Worm (Caenorhabditis elegans): ENCODE data around the gene D1086.1.

The D1086.1 gene

DNA sequence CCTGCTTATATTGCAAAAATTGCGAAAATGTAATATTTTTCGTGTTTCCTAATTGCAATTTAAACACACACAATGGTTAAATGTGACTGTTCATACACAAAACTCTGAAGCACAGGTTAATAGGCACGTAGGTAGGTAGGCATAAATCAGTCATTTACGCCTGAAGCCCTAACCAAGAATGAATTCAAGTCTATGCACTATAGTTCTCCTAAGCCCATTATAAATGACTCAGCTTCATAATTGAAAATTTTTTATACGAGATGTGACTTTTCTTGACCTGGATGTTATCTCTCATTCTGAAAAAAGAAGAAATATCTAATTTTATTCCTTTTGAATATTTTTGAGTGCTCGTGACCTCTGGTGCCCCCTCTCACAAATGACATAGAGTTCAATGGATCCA is 43.2 kb downstream of the D1086.1 start:
- no peak for TF ChIP-seq nhr-10 (tag; optimal IDR thresholded peaks at IDR 0.05)
- no peak for TF ChIP-seq sem-4 (tag; optimal IDR thresholded peaks at IDR 0.05)
- TF ChIP-seq nhr-11 (tag; optimal IDR thresholded peaks at IDR 0.05) = no peak
- no peak for TF ChIP-seq nhr-129 (tag; optimal IDR thresholded peaks at IDR 0.05)
- no peak for TF ChIP-seq Y55F3AM.14 (GFP tag; optimal IDR thresholded peaks at IDR 0.05)
- TF ChIP-seq nhr-12 (tag; optimal IDR thresholded peaks at IDR 0.05) = no peak
- no peak for TF ChIP-seq lin-13 (GFP tag; optimal IDR thresholded peaks at IDR 0.05)
- TF ChIP-seq elt-1 (tag; optimal IDR thresholded peaks at IDR 0.05) = no peak
- TF ChIP-seq mdl-1 (tag; optimal IDR thresholded peaks at IDR 0.05) = no peak
- no peak for TF ChIP-seq unc-39 (tag; optimal IDR thresholded peaks at IDR 0.05)
- TF ChIP-seq nhr-21 (tag; optimal IDR thresholded peaks at IDR 0.05) = no peak

DNA sequence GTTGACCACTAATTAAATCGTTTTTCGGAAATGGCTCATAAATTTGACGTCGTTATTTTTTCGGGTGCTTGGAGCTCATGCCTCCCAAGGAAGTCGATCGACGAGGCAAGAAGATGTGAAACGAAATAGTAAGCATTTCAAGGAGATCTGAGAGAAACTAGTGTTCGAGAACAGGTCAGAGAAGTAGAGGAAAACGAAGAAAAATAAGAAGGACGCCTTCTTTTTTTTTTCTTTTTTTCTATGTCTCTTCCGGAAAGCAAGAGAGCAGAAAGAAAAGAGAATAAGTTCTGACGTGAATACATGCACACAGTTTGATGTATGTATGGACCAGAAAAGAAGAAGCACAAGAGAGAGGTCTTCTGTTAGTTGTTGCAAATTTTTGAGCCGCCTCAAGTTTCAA is 45.0 kb downstream of the D1086.1 start:
- TF ChIP-seq lsy-2 (tag; optimal IDR thresholded peaks at IDR 0.05) (peak; percentile 8 to 67), R02D3.7 (tag; optimal IDR thresholded peaks at IDR 0.05) (no peak), nhr-77 (tag; optimal IDR thresholded peaks at IDR 0.05) (no peak), ztf-4 (tag; optimal IDR thresholded peaks at IDR 0.05) (no peak), nhr-129 (tag; optimal IDR thresholded peaks at IDR 0.05) (peak; percentile 39), C34F6.9 (tag; optimal IDR thresholded peaks at IDR 0.05) (peak; percentile 82), ceh-82 (tag; optimal IDR thresholded peaks at IDR 0.05) (no peak), Y55F3AM.14 (GFP tag; optimal IDR thresholded peaks at IDR 0.05) (peak; percentile 30), dmd-4 (tag; optimal IDR thresholded peaks at IDR 0.05) (no peak), unc-55 (GFP tag; optimal IDR thresholded peaks at IDR 0.05) (peak; percentile 81), nhr-237 (tag; optimal IDR thresholded peaks at IDR 0.05) (peak; percentile 20), lin-11 (tag; optimal IDR thresholded peaks at IDR 0.05) (no peak), sma-9 (GFP tag; optimal IDR thresholded peaks at IDR 0.05) (peak; percentile 72), sma-9 (tag; optimal IDR thresholded peaks at IDR 0.05) (no peak), nhr-6 (tag; optimal IDR thresholded peaks at IDR 0.05) (no peak), lin-39 (tag; optimal IDR thresholded peaks at IDR 0.05) (no peak), blmp-1 (tag; optimal IDR thresholded peaks at IDR 0.05; ENCODE audit: insufficient read depth) (no peak), mab-5 (tag; optimal IDR thresholded peaks at IDR 0.05) (peak; percentile 66), nhr-23 (tag; optimal IDR thresholded peaks at IDR 0.05) (no peak), fos-1 (tag; optimal IDR thresholded peaks at IDR 0.05) (no peak), peb-1 (tag; optimal IDR thresholded peaks at IDR 0.05) (no peak), unc-39 (tag; optimal IDR thresholded peaks at IDR 0.05) (no peak), F13H6.1 (tag; optimal IDR thresholded peaks at IDR 0.05) (peak; percentile 40), ztf-1 (GFP tag; conservative IDR thresholded peaks at IDR 0.05) (no peak), lin-13 (GFP tag; optimal IDR thresholded peaks at IDR 0.05) (no peak), ama-1 (optimal IDR thresholded peaks at IDR 0.05) (no peak), mdl-1 (tag; optimal IDR thresholded peaks at IDR 0.05) (peak in 1 of 2 experiments; percentile 9), elt-1 (tag; optimal IDR thresholded peaks at IDR 0.05) (no peak)

DNA sequence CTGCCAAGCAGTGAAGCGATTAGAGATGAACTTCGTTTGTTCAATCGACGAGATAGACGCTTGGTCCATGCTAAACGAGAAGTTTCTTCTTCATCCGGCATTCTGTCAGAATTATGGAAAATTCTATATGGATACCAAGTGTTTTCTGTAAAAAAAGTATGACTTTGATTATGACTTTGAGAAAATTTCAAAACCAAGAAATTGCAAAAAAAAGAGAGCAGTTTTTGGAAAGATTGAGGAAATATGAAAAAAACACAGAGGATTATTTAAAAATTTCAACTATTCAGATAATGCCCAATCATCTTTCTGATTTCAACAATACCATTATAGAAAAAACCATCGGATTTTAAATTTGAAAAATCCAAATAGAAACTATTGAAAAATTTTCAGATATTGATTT is 46.6 kb downstream of the D1086.1 start, which contains the start of gene par-1:
TSS of gene par-1 (minus strand) at position 101 of the 400 bp plus-strand sequence.
- TF ChIP-seq aly-2 (tag; optimal IDR thresholded peaks at IDR 0.05) = no peak
- TF ChIP-seq nhr-21 (tag; optimal IDR thresholded peaks at IDR 0.05) = no peak
- TF ChIP-seq lin-11 (tag; optimal IDR thresholded peaks at IDR 0.05) = no peak
- TF ChIP-seq mdl-1 (tag; optimal IDR thresholded peaks at IDR 0.05) = no peak
- no peak for TF ChIP-seq gmeb-1 (tag; optimal IDR thresholded peaks at IDR 0.05)
- no peak for TF ChIP-seq ZK546.5 (tag; optimal IDR thresholded peaks at IDR 0.05)
- TF ChIP-seq unc-39 (tag; optimal IDR thresholded peaks at IDR 0.05) = no peak
- no peak for TF ChIP-seq nhr-12 (tag; optimal IDR thresholded peaks at IDR 0.05)
- no peak for TF ChIP-seq sem-4 (tag; optimal IDR thresholded peaks at IDR 0.05)
- TF ChIP-seq nhr-129 (tag; optimal IDR thresholded peaks at IDR 0.05) = no peak
- no peak for TF ChIP-seq nhr-10 (tag; optimal IDR thresholded peaks at IDR 0.05)
- no peak for TF ChIP-seq R02D3.7 (tag; optimal IDR thresholded peaks at IDR 0.05)
- TF ChIP-seq elt-3 (tag; optimal IDR thresholded peaks at IDR 0.05) = no peak
- no peak for TF ChIP-seq C34F6.9 (tag; optimal IDR thresholded peaks at IDR 0.05)
- no peak for TF ChIP-seq dmd-4 (tag; optimal IDR thresholded peaks at IDR 0.05)
- TF ChIP-seq zag-1 (tag; optimal IDR thresholded peaks at IDR 0.05) = no peak
- no peak for TF ChIP-seq fos-1 (tag; optimal IDR thresholded peaks at IDR 0.05)

DNA sequence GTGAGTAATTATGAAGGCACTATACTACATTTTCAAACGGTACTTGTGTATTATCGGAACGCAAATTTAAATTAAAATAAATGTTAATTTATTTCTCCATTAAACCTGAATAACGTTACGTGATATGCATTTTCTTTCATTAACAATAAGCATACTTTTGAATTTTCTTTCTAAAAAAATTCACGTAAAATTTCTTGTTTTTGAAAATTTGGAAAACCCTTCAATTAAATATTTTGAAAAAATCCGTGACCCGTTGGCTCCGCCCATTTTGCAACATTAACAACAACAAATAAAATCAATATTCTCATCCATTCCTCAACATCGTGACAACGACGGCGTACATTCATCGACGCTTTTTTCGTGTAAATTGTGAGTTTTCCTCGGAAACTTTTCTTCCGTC is 47.5 kb downstream of the D1086.1 start, which contains the start of gene acs-10:
TSS of gene acs-10 (plus strand) at position 301 of the 400 bp plus-strand sequence.
- TF ChIP-seq Y55F3AM.14 (GFP tag; optimal IDR thresholded peaks at IDR 0.05) (no peak), ztf-1 (GFP tag; conservative IDR thresholded peaks at IDR 0.05) (no peak), alr-1 (tag; optimal IDR thresholded peaks at IDR 0.05) (no peak), R02D3.7 (tag; optimal IDR thresholded peaks at IDR 0.05) (no peak), unc-55 (GFP tag; optimal IDR thresholded peaks at IDR 0.05) (no peak), unc-39 (tag; optimal IDR thresholded peaks at IDR 0.05) (no peak), nhr-25 (tag; optimal IDR thresholded peaks at IDR 0.05) (no peak), gmeb-1 (tag; optimal IDR thresholded peaks at IDR 0.05) (no peak)
